Worm (Caenorhabditis elegans): ENCODE results near the gene F52D10.2.

The F52D10.2 gene

ce11 chrX:11552879-11553278, 38.6 kb downstream of the F52D10.2 start:
- TF ChIP-seq unc-62 (GFP tag; optimal IDR thresholded peaks at IDR 0.05 in 1 of 2) (peak in 1 of 2 experiments; percentile 65), unc-62 (tag; optimal IDR thresholded peaks at IDR 0.05) (no peak), nhr-48 (tag; optimal IDR thresholded peaks at IDR 0.05) (no peak), aha-1 (tag) (peak; percentile 35), mep-1 (tag; optimal IDR thresholded peaks at IDR 0.05) (no peak), fkh-10 (GFP tag; optimal IDR thresholded peaks at IDR 0.05) (peak; percentile 15), lsy-2 (tag; optimal IDR thresholded peaks at IDR 0.05) (peak in 1 of 2 experiments; percentile 6)

- TF ChIP-seq unc-62 (GFP tag; optimal IDR thresholded peaks at IDR 0.05 in 1 of 2) (peak in 1 of 2 experiments; percentile 74), unc-62 (tag; optimal IDR thresholded peaks at IDR 0.05) (no peak), aha-1 (tag) (peak; percentile 85), ztf-11 (tag; optimal IDR thresholded peaks at IDR 0.05) (no peak), mes-2 (tag; optimal IDR thresholded peaks at IDR 0.05; ENCODE audit: poor library complexity, severe bottlenecking) (no peak), tag-97 (GFP tag; IDR thresholded peaks at IDR 0.05) (peak; percentile 83; the same call in 1 of the 2 replicates)
These were observed 39.7 kb downstream of the F52D10.2 start for ce11 chrX:11551808-11552207.

- TF ChIP-seq lin-39 (tag; optimal IDR thresholded peaks at IDR 0.05), result no peak
- TF ChIP-seq mxl-3 (GFP tag; optimal IDR thresholded peaks at IDR 0.05), result no peak
These were observed 43.2 kb downstream of the F52D10.2 start, which contains the start of gene mig-2 for ce11 chrX:11548308-11548707. mig-2 (plus strand) TSS chrX:11548608.

- TF ChIP-seq nhr-28 (tag; optimal IDR thresholded peaks at IDR 0.05), result peak; percentile 2
- TF ChIP-seq ztf-7 (tag; optimal IDR thresholded peaks at IDR 0.05), result no peak
- TF ChIP-seq daf-16 (GFP tag; optimal IDR thresholded peaks at IDR 0.05), result peak in 1 of 2 experiments; percentile 37
- no peak for TF ChIP-seq daf-16 (tag; optimal IDR thresholded peaks at IDR 0.05)
- TF ChIP-seq snpc-1.2 (GFP tag; IDR thresholded peaks at IDR 0.05), result no peak
- TF ChIP-seq aha-1 (tag), result peak; percentile 63
- no peak for TF ChIP-seq lin-1 (GFP tag; IDR thresholded peaks at IDR 0.05)
- TF ChIP-seq nhr-10 (tag; optimal IDR thresholded peaks at IDR 0.05), result no peak
- peak in 1 of 2 experiments; percentile 86 for TF ChIP-seq unc-62 (GFP tag; optimal IDR thresholded peaks at IDR 0.05 in 1 of 2)
- no peak for TF ChIP-seq unc-62 (tag; optimal IDR thresholded peaks at IDR 0.05)
These were observed 44.0 kb downstream of the F52D10.2 start for ce11 chrX:11547442-11548023.

ce11 chrX:11546445-11547275, 44.9 kb downstream of the F52D10.2 start, which contains the start of gene selt-1.1:
selt-1.1 (minus strand) TSS chrX:11546495.
- TF ChIP-seq hmg-1.1 (GFP tag; IDR thresholded peaks at IDR 0.05) (peak; percentile 63), F37D6.2 (tag; optimal IDR thresholded peaks at IDR 0.05) (no peak), hif-1 (tag; optimal IDR thresholded peaks at IDR 0.05) (peak in 1 of 2 experiments; percentile 52), nhr-102 (tag; optimal IDR thresholded peaks at IDR 0.05) (peak; percentile 31), nhr-6 (tag; optimal IDR thresholded peaks at IDR 0.05) (peak; percentile 97), ztf-7 (tag; optimal IDR thresholded peaks at IDR 0.05) (peak; percentile 39), dmd-6 (GFP tag; IDR thresholded peaks at IDR 0.05) (peak; percentile 75), unc-62 (GFP tag; optimal IDR thresholded peaks at IDR 0.05 in 1 of 2) (peak in 1 of 2 experiments; percentile 19), unc-62 (tag; optimal IDR thresholded peaks at IDR 0.05) (no peak), ZK337.2 (GFP tag; IDR thresholded peaks at IDR 0.05) (no peak), aly-2 (tag; optimal IDR thresholded peaks at IDR 0.05) (no peak), vab-7 (GFP tag; IDR thresholded peaks at IDR 0.05) (no peak), madf-9 (GFP tag; conservative IDR thresholded peaks at IDR 0.05) (0 out of 2 replicates have a peak, but pooled peaks have one; percentile 52), tag-97 (GFP tag; IDR thresholded peaks at IDR 0.05) (no peak), mdl-1 (tag; optimal IDR thresholded peaks at IDR 0.05) (peak in 1 of 2 experiments; percentile 73), dmd-8 (GFP tag; IDR thresholded peaks at IDR 0.05) (no peak), arid-1 (GFP tag; conservative IDR thresholded peaks at IDR 0.05) (no peak), Y105C5A.15 (GFP tag; IDR thresholded peaks at IDR 0.05) (no peak), dpl-1 (GFP tag; optimal IDR thresholded peaks at IDR 0.05) (peak; percentile 11), cey-2 (tag; optimal IDR thresholded peaks at IDR 0.05; ENCODE audit: borderline replicate concordance, insufficient read depth) (no peak), egl-43 (GFP tag; IDR thresholded peaks at IDR 0.05) (no peak), daf-19 (GFP tag; conservative IDR thresholded peaks at IDR 0.05) (no peak), ceh-44 (GFP tag; IDR thresholded peaks at IDR 0.05) (no peak), pha-4 (GFP tag; IDR thresholded peaks at IDR 0.05) (no peak), pha-4 (tag; optimal IDR thresholded peaks at IDR 0.05) (no peak), nhr-48 (tag; optimal IDR thresholded peaks at IDR 0.05) (peak; percentile 43)

All from whole organism, L4 larva.